Fruit fly (Drosophila melanogaster) Kc167 (cell line): Measurements from ENCODE around the gene sea.

Experiments
- h ChIP-seq: fragments of >200 bp; optimal IDR thresholded peaks from 3 replicates; lab custom pipeline; 2018; ENCODE audit warnings: missing external identifiers
- insv ChIP-seq: fragments of >200 bp; optimal IDR thresholded peaks from 3 replicates; lab custom pipeline; 2018; ENCODE audit warnings: missing external identifiers
- psq ChIP-seq: fragments of >200 bp; optimal IDR thresholded peaks from 2 replicates; lab custom pipeline; 2017; ENCODE audit warnings: missing external identifiers

dm6 chr3R:11563147-11563546 is 3.7 kb downstream of the sea start:
- no peak for TF ChIP-seq psq
- no peak for TF ChIP-seq h (lab: Kevin White, UChicago)
- TF ChIP-seq insv (lab: Kevin White, UChicago): no peak
